Fruit fly (Drosophila melanogaster) whole organism, adult: ENCODE data around the gene CG13077.

Experiments used
- Hr96 ChIP-seq: fragments of 200-800 bp; sonication (Bioruptor generic); optimal IDR thresholded peaks from 2 replicates; lab custom pipeline; 2016; ENCODE audit warnings: missing biosample characterization, missing genetic modification characterization
- cic ChIP-seq: fragments of 200-800 bp; sonication (Bioruptor generic); optimal IDR thresholded peaks from 2 replicates; lab custom pipeline; 2017; ENCODE audit warnings: missing biosample characterization, mild to moderate bottlenecking, missing genetic modification characterization, moderate library complexity

dm6 chr2L:19582185-19582584 lies 16.5 kb downstream of the CG13077 start, which contains the start of gene Hakai:
- TF ChIP-seq Hr96 (peak; percentile 78), cic (GFP tag; lab: Kevin White, UChicago) (peak; percentile 6)
